ENCODE assay signal across 1 fruit fly cellular context in genomic region chr3L:11406535-11407201, dm6.
TF ChIP-seq lines count a peak whose summit lies in the region.

No protein-coding gene starts in this region.

TF ChIP-seq in whole organism, embryonic, 481 proteins besides CTCF, POLR2A, EP300 and RAD21 (continued from another document):
- TF ChIP-seq Blimp-1 (GFP tag; optimal IDR thresholded peaks at IDR 0.05; lab: Kevin White, UChicago) (peak; percentile 43), Gsc (GFP tag; IDR thresholded peaks at IDR 0.05; lab: Robert Waterston, UW) (no peak), kni (GFP tag; optimal IDR thresholded peaks at IDR 0.05; lab: Kevin White, UChicago) (peak; percentile 41), CG5245 (GFP tag; optimal IDR thresholded peaks at IDR 0.05; lab: Kevin White, UChicago) (no peak), HmgZ (tag; optimal IDR thresholded peaks at IDR 0.05; lab: Kevin White, UChicago) (no peak), esg (GFP tag; conservative IDR thresholded peaks at IDR 0.05; lab: Robert Waterston, UW) (no peak), CG10209 (GFP tag; optimal IDR thresholded peaks at IDR 0.05; lab: Kevin White, UChicago) (no peak), CG12236 (GFP tag; optimal IDR thresholded peaks at IDR 0.05; lab: Kevin White, UChicago) (no peak), CG6175 (GFP tag; IDR thresholded peaks at IDR 0.05; lab: Robert Waterston, UW) (peak; percentile 73; the same call in 2 of the 3 replicates), Med (GFP tag; lab: Kevin White, UChicago) (peak; percentile 74), zen2 (GFP tag; IDR thresholded peaks at IDR 0.05; lab: Robert Waterston, UW; ENCODE audit: partially characterized antibody) (no peak), CG12155 (GFP tag; optimal IDR thresholded peaks at IDR 0.05; lab: Kevin White, UChicago) (no peak), Vsx1 (GFP tag; optimal IDR thresholded peaks at IDR 0.05; lab: Kevin White, UChicago) (no peak), fd96Cb (tag; optimal IDR thresholded peaks at IDR 0.05; lab: Kevin White, UChicago) (no peak), Sox100B (GFP tag; optimal IDR thresholded peaks at IDR 0.05; lab: Kevin White, UChicago) (no peak), danr (GFP tag; IDR thresholded peaks at IDR 0.05; lab: Robert Waterston, UW) (no peak), vnd (GFP tag; IDR thresholded peaks at IDR 0.05; lab: Robert Waterston, UW; ENCODE audit: partially characterized antibody) (no peak), YL-1 (GFP tag; optimal IDR thresholded peaks at IDR 0.05; lab: Kevin White, UChicago) (no peak), sr (GFP tag; IDR thresholded peaks at IDR 0.05; lab: Robert Waterston, UW) (peak; percentile 66; the same call in 1 of the 3 replicates), CG12942 (GFP tag; optimal IDR thresholded peaks at IDR 0.05; lab: Kevin White, UChicago) (no peak), CG7987 (GFP tag; optimal IDR thresholded peaks at IDR 0.05; lab: Kevin White, UChicago) (no peak), CG8944 (GFP tag; optimal IDR thresholded peaks at IDR 0.05; lab: Kevin White, UChicago) (no peak), CG7357 (GFP tag; IDR thresholded peaks at IDR 0.05; lab: Robert Waterston, UW) (no peak), fd3F (GFP tag; optimal IDR thresholded peaks at IDR 0.05; lab: Kevin White, UChicago) (no peak), CG3838 (GFP tag; optimal IDR thresholded peaks at IDR 0.05; lab: Kevin White, UChicago) (no peak), CG18476 (GFP tag; optimal IDR thresholded peaks at IDR 0.05; lab: Kevin White, UChicago) (no peak), Nf-YA (GFP tag; IDR thresholded peaks at IDR 0.05; lab: Robert Waterston, UW) (0 out of 2 replicates have a peak, but pooled peaks have one; percentile 36), HLHmδ (GFP tag; optimal IDR thresholded peaks at IDR 0.05; lab: Kevin White, UChicago) (no peak), CG9876 (GFP tag; optimal IDR thresholded peaks at IDR 0.05; lab: Kevin White, UChicago) (no peak), CG8478 (optimal IDR thresholded peaks at IDR 0.05; lab: Kevin White, UChicago) (no peak), CG1832 (GFP tag; optimal IDR thresholded peaks at IDR 0.05; lab: Kevin White, UChicago) (no peak), dati (GFP tag; IDR thresholded peaks at IDR 0.05; lab: Robert Waterston, UW) (no peak), CG12104 (GFP tag; optimal IDR thresholded peaks at IDR 0.05; lab: Kevin White, UChicago) (no peak), ci (GFP tag; IDR thresholded peaks at IDR 0.05; lab: Robert Waterston, UW) (0 out of 3 replicates have a peak, but pooled peaks have one; percentile 24), CG10654 (GFP tag; optimal IDR thresholded peaks at IDR 0.05; lab: Kevin White, UChicago) (no peak), CG11560 (tag; IDR thresholded peaks at IDR 0.05; lab: Robert Waterston, UW) (no peak), kay (GFP tag; optimal IDR thresholded peaks at IDR 0.05; lab: Kevin White, UChicago) (no peak), chinmo (GFP tag; IDR thresholded peaks at IDR 0.05; lab: Robert Waterston, UW; ENCODE audit: partially characterized antibody) (0 out of 4 replicates have a peak, but pooled peaks have one; percentile 52), NC2β (GFP tag; optimal IDR thresholded peaks at IDR 0.05; lab: Kevin White, UChicago) (no peak), CG31441 (GFP tag; IDR thresholded peaks at IDR 0.05; lab: Robert Waterston, UW) (no peak), CG11456 (GFP tag; IDR thresholded peaks at IDR 0.05; lab: Robert Waterston, UW) (no peak), CG16779 (GFP tag; IDR thresholded peaks at IDR 0.05; lab: Robert Waterston, UW) (peak; percentile 50; the same call in 1 of the 2 replicates), CG10543 (GFP tag; optimal IDR thresholded peaks at IDR 0.05; lab: Kevin White, UChicago) (no peak), h (optimal IDR thresholded peaks at IDR 0.05; lab: Kevin White, UChicago) (no peak), Awh (GFP tag; IDR thresholded peaks at IDR 0.05; lab: Robert Waterston, UW) (peak; percentile 72), nerfin-1 (tag; optimal IDR thresholded peaks at IDR 0.05; lab: Kevin White, UChicago) (no peak), pum (GFP tag; optimal IDR thresholded peaks at IDR 0.05; lab: Kevin White, UChicago) (no peak), Camta (GFP tag; optimal IDR thresholded peaks at IDR 0.05; lab: Kevin White, UChicago) (no peak), Sin3A (optimal IDR thresholded peaks at IDR 0.05; lab: Kevin White, UChicago) (no peak), nau (GFP tag; optimal IDR thresholded peaks at IDR 0.05; lab: Kevin White, UChicago) (no peak), D (optimal IDR thresholded peaks at IDR 0.05; lab: Kevin White, UChicago) (peak; percentile 35), D (GFP tag; optimal IDR thresholded peaks at IDR 0.05; lab: Kevin White, UChicago) (no peak), ewg (GFP tag; optimal IDR thresholded peaks at IDR 0.05; lab: Kevin White, UChicago) (no peak), CG1602 (GFP tag; optimal IDR thresholded peaks at IDR 0.05; lab: Kevin White, UChicago) (no peak), Neu2 (GFP tag; optimal IDR thresholded peaks at IDR 0.05; lab: Kevin White, UChicago; ENCODE audit: borderline replicate concordance) (no peak), chm (GFP tag; IDR thresholded peaks at IDR 0.05; lab: Robert Waterston, UW) (0 out of 2 replicates have a peak, but pooled peaks have one; percentile 24), CG8290 (GFP tag; optimal IDR thresholded peaks at IDR 0.05; lab: Kevin White, UChicago) (no peak), CG8290 (tag; optimal IDR thresholded peaks at IDR 0.05; lab: Kevin White, UChicago) (peak in 1 of 2 experiments; percentile 57), CG10366 (GFP tag; IDR thresholded peaks at IDR 0.05; lab: Robert Waterston, UW) (no peak), tin (GFP tag; optimal IDR thresholded peaks at IDR 0.05; lab: Kevin White, UChicago) (no peak), Xrp1 (GFP tag; IDR thresholded peaks at IDR 0.05; lab: Robert Waterston, UW) (no peak), Dref (GFP tag; IDR thresholded peaks at IDR 0.05; lab: Robert Waterston, UW) (no peak), vvl (GFP tag; IDR thresholded peaks at IDR 0.05; lab: Robert Waterston, UW) (peak; percentile 35; the same call in 1 of the 2 replicates), CG14014 (GFP tag; IDR thresholded peaks at IDR 0.05; lab: Robert Waterston, UW) (no peak), CG18599 (GFP tag; optimal IDR thresholded peaks at IDR 0.05; lab: Kevin White, UChicago) (no peak), CG14441 (GFP tag; IDR thresholded peaks at IDR 0.05; lab: Robert Waterston, UW) (no peak), CG3726 (GFP tag; IDR thresholded peaks at IDR 0.05; lab: Robert Waterston, UW) (no peak), Meics (GFP tag; optimal IDR thresholded peaks at IDR 0.05; lab: Kevin White, UChicago) (no peak), gem (tag; optimal IDR thresholded peaks at IDR 0.05; lab: Kevin White, UChicago) (no peak), Abd-B (GFP tag; optimal IDR thresholded peaks at IDR 0.05; lab: Kevin White, UChicago) (no peak), H15 (GFP tag; IDR thresholded peaks at IDR 0.05; lab: Robert Waterston, UW) (no peak), row (GFP tag; IDR thresholded peaks at IDR 0.05; lab: Robert Waterston, UW) (no peak), inv (GFP tag; IDR thresholded peaks at IDR 0.05; lab: Robert Waterston, UW; ENCODE audit: partially characterized antibody) (no peak), CG9609 (GFP tag; optimal IDR thresholded peaks at IDR 0.05; lab: Kevin White, UChicago) (no peak), lab (GFP tag; optimal IDR thresholded peaks at IDR 0.05; lab: Kevin White, UChicago) (peak; percentile 27), hb (GFP tag; IDR thresholded peaks at IDR 0.05; lab: Robert Waterston, UW; ENCODE audit: partially characterized antibody) (no peak), CG7786 (GFP tag; optimal IDR thresholded peaks at IDR 0.05; lab: Kevin White, UChicago) (no peak), CG7745 (tag; optimal IDR thresholded peaks at IDR 0.05; lab: Kevin White, UChicago) (no peak), CG1647 (GFP tag; optimal IDR thresholded peaks at IDR 0.05; lab: Kevin White, UChicago) (no peak), Lim3 (GFP tag; IDR thresholded peaks at IDR 0.05; lab: Robert Waterston, UW) (no peak), mld (GFP tag; IDR thresholded peaks at IDR 0.05; lab: Robert Waterston, UW; ENCODE audit: partially characterized antibody) (no peak), CG13624 (GFP tag; optimal IDR thresholded peaks at IDR 0.05; lab: Kevin White, UChicago) (no peak), CG32767 (GFP tag; IDR thresholded peaks at IDR 0.05; lab: Robert Waterston, UW) (no peak), CG1603 (tag; optimal IDR thresholded peaks at IDR 0.05; lab: Kevin White, UChicago) (peak; percentile 14), kah (GFP tag; optimal IDR thresholded peaks at IDR 0.05; lab: Kevin White, UChicago) (no peak), CG6683 (GFP tag; optimal IDR thresholded peaks at IDR 0.05; lab: Kevin White, UChicago) (no peak), CG13894 (tag; optimal IDR thresholded peaks at IDR 0.05; lab: Kevin White, UChicago) (peak; percentile 99), CG9797 (GFP tag; optimal IDR thresholded peaks at IDR 0.05; lab: Kevin White, UChicago) (no peak), Ets65A (GFP tag; lab: Kevin White, UChicago) (no peak), Hmx (GFP tag; optimal IDR thresholded peaks at IDR 0.05; lab: Kevin White, UChicago) (no peak), CG10979 (tag; optimal IDR thresholded peaks at IDR 0.05; lab: Kevin White, UChicago) (no peak), lmd (GFP tag; IDR thresholded peaks at IDR 0.05; lab: Robert Waterston, UW) (no peak), B-H1 (GFP tag; IDR thresholded peaks at IDR 0.05; lab: Robert Waterston, UW) (no peak), abd-A (tag; optimal IDR thresholded peaks at IDR 0.05; lab: Kevin White, UChicago) (peak; percentile 52), MBD-R2 (GFP tag; IDR thresholded peaks at IDR 0.05; lab: Robert Waterston, UW) (no peak), gsb (GFP tag; IDR thresholded peaks at IDR 0.05; lab: Robert Waterston, UW) (no peak), NC2α (GFP tag; optimal IDR thresholded peaks at IDR 0.05; lab: Kevin White, UChicago) (no peak), pros (GFP tag; optimal IDR thresholded peaks at IDR 0.05; lab: Kevin White, UChicago) (peak; percentile 88), CG2199 (GFP tag; IDR thresholded peaks at IDR 0.05; lab: Robert Waterston, UW) (peak; percentile 56; the same call in 1 of the 3 replicates), CG1792 (GFP tag; optimal IDR thresholded peaks at IDR 0.05; lab: Kevin White, UChicago) (no peak), caup (GFP tag; optimal IDR thresholded peaks at IDR 0.05; lab: Kevin White, UChicago; ENCODE audit: severe bottlenecking) (no peak), tio (GFP tag; optimal IDR thresholded peaks at IDR 0.05; lab: Kevin White, UChicago) (no peak), CG17912 (GFP tag; optimal IDR thresholded peaks at IDR 0.05; lab: Kevin White, UChicago) (no peak), CG6689 (GFP tag; IDR thresholded peaks at IDR 0.05; lab: Robert Waterston, UW) (no peak), zen (tag; optimal IDR thresholded peaks at IDR 0.05; lab: Kevin White, UChicago) (peak; percentile 26), hbn (GFP tag; IDR thresholded peaks at IDR 0.05; lab: Robert Waterston, UW; ENCODE audit: partially characterized antibody) (no peak), CG4854 (GFP tag; optimal IDR thresholded peaks at IDR 0.05; lab: Kevin White, UChicago) (no peak), nerfin-2 (GFP tag; IDR thresholded peaks at IDR 0.05; lab: Robert Waterston, UW; ENCODE audit: partially characterized antibody) (no peak), shn (GFP tag; optimal IDR thresholded peaks at IDR 0.05; lab: Kevin White, UChicago) (no peak), Xbp1 (GFP tag; optimal IDR thresholded peaks at IDR 0.05; lab: Kevin White, UChicago) (no peak), emc (GFP tag; optimal IDR thresholded peaks at IDR 0.05; lab: Kevin White, UChicago) (no peak), CG13123 (GFP tag; optimal IDR thresholded peaks at IDR 0.05; lab: Kevin White, UChicago) (no peak), ind (GFP tag; optimal IDR thresholded peaks at IDR 0.05; lab: Kevin White, UChicago) (no peak), wor (GFP tag; IDR thresholded peaks at IDR 0.05; lab: Robert Waterston, UW) (no peak), Hsf (GFP tag; optimal IDR thresholded peaks at IDR 0.05; lab: Kevin White, UChicago) (no peak), Spps (tag; optimal IDR thresholded peaks at IDR 0.05; lab: Kevin White, UChicago) (no peak), CG15073 (GFP tag; optimal IDR thresholded peaks at IDR 0.05; lab: Kevin White, UChicago) (no peak), NK7.1 (GFP tag; optimal IDR thresholded peaks at IDR 0.05; lab: Kevin White, UChicago) (no peak), Bgb (GFP tag; IDR thresholded peaks at IDR 0.05; lab: Robert Waterston, UW; ENCODE audit: partially characterized antibody) (no peak), CG2202 (tag; optimal IDR thresholded peaks at IDR 0.05; lab: Kevin White, UChicago) (no peak), rib (GFP tag; IDR thresholded peaks at IDR 0.05; lab: Robert Waterston, UW) (no peak), Hr78 (GFP tag; optimal IDR thresholded peaks at IDR 0.05; lab: Kevin White, UChicago) (no peak), Taf1 (GFP tag; IDR thresholded peaks at IDR 0.05; lab: Robert Waterston, UW) (no peak), ap (GFP tag; IDR thresholded peaks at IDR 0.05; lab: Robert Waterston, UW) (no peak), CG4282 (GFP tag; optimal IDR thresholded peaks at IDR 0.05; lab: Kevin White, UChicago) (no peak)
